Fruit fly (Drosophila melanogaster): ENCODE results near the gene CG7017.

CG7017 gene

dm6 chr3L:20241987-20242982, 30.4 kb upstream of the CG7017 start (continued):
- TF ChIP-seq grau (tag; optimal IDR thresholded peaks at IDR 0.05) = peak; percentile 71
- TF ChIP-seq CG14860 (GFP tag; IDR thresholded peaks at IDR 0.05; ENCODE audit: partially characterized antibody) = peak; percentile 58; the same call in 2 of the 3 replicates
- TF ChIP-seq Nf-YA (GFP tag; IDR thresholded peaks at IDR 0.05) = 0 out of 2 replicates have a peak, but pooled peaks have one; percentile 5
- peak; percentile 50; the same call in 1 of the 2 replicates for TF ChIP-seq vvl (GFP tag; IDR thresholded peaks at IDR 0.05)
- peak; percentile 3 for TF ChIP-seq scrt (GFP tag; optimal IDR thresholded peaks at IDR 0.05)
- TF ChIP-seq MESR4 (GFP tag; optimal IDR thresholded peaks at IDR 0.05) = peak; percentile 94
- peak; percentile 53 for TF ChIP-seq Meics (GFP tag; optimal IDR thresholded peaks at IDR 0.05)
- TF ChIP-seq CG31224 (GFP tag; IDR thresholded peaks at IDR 0.05) = peak; percentile 34
- TF ChIP-seq ap (GFP tag; IDR thresholded peaks at IDR 0.05) = peak; percentile 11; the same call in 1 of the 2 replicates
- TF ChIP-seq Hr78 (GFP tag; optimal IDR thresholded peaks at IDR 0.05) = no peak
- TF ChIP-seq unpg (GFP tag; optimal IDR thresholded peaks at IDR 0.05) = peak; percentile 33
- TF ChIP-seq Hmx (GFP tag; optimal IDR thresholded peaks at IDR 0.05) = no peak
- TF ChIP-seq ro (GFP tag; IDR thresholded peaks at IDR 0.05) = no peak
- TF ChIP-seq maf-S (GFP tag; optimal IDR thresholded peaks at IDR 0.05) = no peak
- TF ChIP-seq Oli (tag; optimal IDR thresholded peaks at IDR 0.05) = peak; percentile 58
- no peak for TF ChIP-seq CG10565 (GFP tag; optimal IDR thresholded peaks at IDR 0.05)
- peak; percentile 52 for TF ChIP-seq lilli (GFP tag; optimal IDR thresholded peaks at IDR 0.05)
- no peak for TF ChIP-seq Doc2 (GFP tag; IDR thresholded peaks at IDR 0.05)
- no peak for TF ChIP-seq tll (GFP tag; optimal IDR thresholded peaks at IDR 0.05)
- TF ChIP-seq CG7271 (tag; optimal IDR thresholded peaks at IDR 0.05) = no peak
- TF ChIP-seq CG12219 (GFP tag; optimal IDR thresholded peaks at IDR 0.05) = peak; percentile 2
- no peak for TF ChIP-seq Myb (GFP tag; optimal IDR thresholded peaks at IDR 0.05)
- peak; percentile 40; the same call in 1 of the 2 replicates for TF ChIP-seq ranshi (GFP tag; IDR thresholded peaks at IDR 0.05)
- TF ChIP-seq Gug (GFP tag; IDR thresholded peaks at IDR 0.05) = peak; percentile 42; the same call in 3 of the 4 replicates
- no peak for TF ChIP-seq dan (GFP tag; IDR thresholded peaks at IDR 0.05)
- TF ChIP-seq CG2116 (GFP tag; optimal IDR thresholded peaks at IDR 0.05) = peak; percentile 31
- no peak for TF ChIP-seq klu (GFP tag; IDR thresholded peaks at IDR 0.05)
- TF ChIP-seq Med (GFP tag) = peak; percentile 74
- no peak for TF ChIP-seq ab (GFP tag; optimal IDR thresholded peaks at IDR 0.05)
- peak; percentile 66 for TF ChIP-seq Sox100B (GFP tag; optimal IDR thresholded peaks at IDR 0.05)
- TF ChIP-seq CG10543 (GFP tag; optimal IDR thresholded peaks at IDR 0.05) = peak; percentile 67
- peak; percentile 64 for TF ChIP-seq dmrt99B (tag; optimal IDR thresholded peaks at IDR 0.05)
- TF ChIP-seq run (tag; optimal IDR thresholded peaks at IDR 0.05) = no peak
- peak; percentile 79 for TF ChIP-seq nmo (GFP tag; optimal IDR thresholded peaks at IDR 0.05)
- no peak for TF ChIP-seq slp2 (GFP tag; optimal IDR thresholded peaks at IDR 0.05)
- TF ChIP-seq CG31441 (GFP tag; IDR thresholded peaks at IDR 0.05) = no peak; the same call in none of the 2 replicates
- TF ChIP-seq CG11560 (tag; IDR thresholded peaks at IDR 0.05) = no peak; the same call in 2 of the 3 replicates
- peak; percentile 87 for TF ChIP-seq row (GFP tag; IDR thresholded peaks at IDR 0.05)
- TF ChIP-seq CG10321 (GFP tag; IDR thresholded peaks at IDR 0.05) = no peak; the same call in 1 of the 2 replicates
- TF ChIP-seq CG4617 (GFP tag; optimal IDR thresholded peaks at IDR 0.05; ENCODE audit: borderline replicate concordance) = no peak
- TF ChIP-seq HLH3B (GFP tag; IDR thresholded peaks at IDR 0.05) = peak; percentile 15; the same call in 1 of the 2 replicates
- TF ChIP-seq E2f2 (GFP tag; IDR thresholded peaks at IDR 0.05) = peak; percentile 39; the same call in 1 of the 2 replicates
- peak; percentile 72 for TF ChIP-seq gce (GFP tag; IDR thresholded peaks at IDR 0.05)
- TF ChIP-seq Lim3 (GFP tag; IDR thresholded peaks at IDR 0.05) = no peak
- no peak for TF ChIP-seq MTF-1 (GFP tag; optimal IDR thresholded peaks at IDR 0.05; ENCODE audit: borderline replicate concordance)
- peak; percentile 43; the same call in 1 of the 2 replicates for TF ChIP-seq ara (GFP tag; IDR thresholded peaks at IDR 0.05)
- no peak for TF ChIP-seq yki (optimal IDR thresholded peaks at IDR 0.05)
- peak; percentile 29; the same call in 1 of the 3 replicates for TF ChIP-seq sr (GFP tag; IDR thresholded peaks at IDR 0.05)

All from whole organism, embryonic.